Fruit fly (Drosophila melanogaster) Kc167 (cell line): ENCODE results near the gene Rgl.

Source experiments
- h ChIP-seq: fragments of >200 bp; optimal IDR thresholded peaks from 3 replicates; lab custom pipeline; 2018; ENCODE audit warnings: missing external identifiers
- ttk ChIP-seq: sonication (Bioruptor generic); optimal IDR thresholded peaks from 2 replicates; lab custom pipeline; 2017; ENCODE audit warnings: missing external identifiers

DNA sequence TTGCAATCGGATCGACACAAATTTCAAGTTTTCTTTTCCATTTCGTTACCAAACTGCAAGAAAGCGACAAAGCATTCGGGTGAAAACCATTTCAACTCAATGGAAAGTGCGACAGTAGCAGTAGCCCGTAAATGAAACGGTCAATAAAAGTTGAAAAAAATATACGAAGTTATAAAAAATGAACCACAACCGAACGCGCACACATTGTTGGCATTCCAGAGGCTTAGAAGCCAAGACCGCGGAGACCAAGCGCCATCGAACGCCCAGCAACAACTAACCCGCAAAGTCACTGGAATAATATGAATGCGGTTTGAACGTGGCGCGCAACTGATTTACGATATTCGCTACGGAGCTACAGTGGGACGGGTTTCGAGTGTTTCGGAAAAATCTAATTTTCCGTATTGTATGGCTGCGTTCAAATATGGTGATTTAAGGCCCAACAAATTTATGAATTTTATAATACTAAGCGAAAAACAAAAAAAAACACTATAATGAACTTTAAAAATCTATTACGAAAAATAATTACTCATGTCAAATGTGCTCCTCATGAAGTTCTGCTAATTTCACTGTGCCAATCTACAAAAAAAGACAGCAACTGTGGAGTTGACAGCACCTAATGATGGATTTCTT is 3.0 kb downstream of the Rgl start:
- no peak for TF ChIP-seq ttk (lab: Kevin White, UChicago)
- no peak for TF ChIP-seq h (lab: Kevin White, UChicago)
